Fruit fly (Drosophila melanogaster) whole organism, embryonic: Measurements from ENCODE around the gene bumpel.

Source experiments
- CG10147 ChIP-seq: fragments of 200-800 bp; sonication (Bioruptor generic); optimal IDR thresholded peaks from 2 replicates; lab custom pipeline; 2019; ENCODE audit warnings: missing biosample characterization, mild to moderate bottlenecking, missing genetic modification characterization, moderate library complexity
- CG11456 ChIP-seq: fragments of 200-800 bp; sonication (Bioruptor generic); IDR thresholded peaks from 3 replicates; pipeline ENCODE4 v1.3.6; 2022; ENCODE audit warnings: missing biosample characterization, missing genetic modification characterization
- CG13123 ChIP-seq: fragments of 200-800 bp; sonication (Bioruptor generic); optimal IDR thresholded peaks from 2 replicates; lab custom pipeline; 2016; ENCODE audit warnings: missing biosample characterization, missing genetic modification characterization
- CG13894 ChIP-seq: fragments of 200-800 bp; sonication (Bioruptor generic); optimal IDR thresholded peaks from 3 replicates; lab custom pipeline; 2018; ENCODE audit warnings: missing biosample characterization, mild to moderate bottlenecking, missing genetic modification characterization, moderate library complexity
- CG14667 ChIP-seq: fragments of 200-800 bp; sonication (Bioruptor generic); IDR thresholded peaks from 2 replicates; pipeline ENCODE4 v1.3.6; 2022; ENCODE audit warnings: missing biosample characterization, missing genetic modification characterization
- CG15601 ChIP-seq: fragments of 200-800 bp; sonication (Bioruptor generic); optimal IDR thresholded peaks from 3 replicates; lab custom pipeline; 2019; ENCODE audit warnings: missing biosample characterization, mild to moderate bottlenecking, missing genetic modification characterization, moderate library complexity
- CG17361 ChIP-seq: fragments of 200-800 bp; sonication (Bioruptor generic); IDR thresholded peaks from 3 replicates; pipeline ENCODE4 v1.3.6; 2022; ENCODE audit warnings: missing biosample characterization, missing genetic modification characterization
- CG2678 ChIP-seq: fragments of 200-800 bp; sonication (Bioruptor generic); optimal IDR thresholded peaks from 3 replicates; lab custom pipeline; 2019; ENCODE audit warnings: missing biosample characterization, mild to moderate bottlenecking, missing genetic modification characterization, moderate library complexity
- CG2889 ChIP-seq: fragments of 200-800 bp; sonication (Bioruptor generic); IDR thresholded peaks from 3 replicates; pipeline ENCODE4 v1.3.6; 2022; ENCODE audit warnings: missing biosample characterization, missing genetic modification characterization
- CG30431 ChIP-seq: fragments of 200-800 bp; sonication (Bioruptor generic); optimal IDR thresholded peaks from 2 replicates; lab custom pipeline; 2017; ENCODE audit warnings: missing biosample characterization, missing genetic modification characterization
- CG33557 ChIP-seq: fragments of 200-800 bp; sonication (Bioruptor generic); optimal IDR thresholded peaks from 2 replicates; lab custom pipeline; 2019; ENCODE audit warnings: missing biosample characterization, mild to moderate bottlenecking, missing genetic modification characterization, moderate library complexity
- CG34224 ChIP-seq: fragments of 200-800 bp; sonication (Bioruptor generic); IDR thresholded peaks from 3 replicates; pipeline ENCODE4 v1.3.6; 2022; ENCODE audit warnings: missing biosample characterization, missing genetic modification characterization; ENCODE audit not compliant: partially characterized antibody
- CG4282 ChIP-seq: fragments of 200-800 bp; sonication (Bioruptor generic); optimal IDR thresholded peaks from 2 replicates; lab custom pipeline; 2016; ENCODE audit warnings: missing biosample characterization, missing genetic modification characterization
- CG4404 ChIP-seq: fragments of 200-800 bp; sonication (Bioruptor generic); IDR thresholded peaks from 2 replicates; pipeline ENCODE4 v1.3.6; 2022; ENCODE audit warnings: missing biosample characterization, missing genetic modification characterization
- CG4707 ChIP-seq: fragments of 200-800 bp; sonication (Bioruptor generic); optimal IDR thresholded peaks from 2 replicates; lab custom pipeline; 2018; ENCODE audit warnings: missing biosample characterization, mild to moderate bottlenecking, missing genetic modification characterization, moderate library complexity
- CG6683 ChIP-seq: fragments of 200-800 bp; sonication (Bioruptor generic); optimal IDR thresholded peaks from 2 replicates; lab custom pipeline; 2017; ENCODE audit warnings: missing biosample characterization, mild to moderate bottlenecking, missing genetic modification characterization, missing genetic modification reagents
- CG7271 ChIP-seq: fragments of 200-800 bp; sonication (Bioruptor generic); optimal IDR thresholded peaks from 2 replicates; lab custom pipeline; 2018; ENCODE audit warnings: missing biosample characterization, mild to moderate bottlenecking, missing genetic modification characterization, moderate library complexity
- CG7928 ChIP-seq: fragments of 200-800 bp; sonication (Bioruptor generic); optimal IDR thresholded peaks from 2 replicates; lab custom pipeline; 2017; ENCODE audit warnings: missing biosample characterization, mild to moderate bottlenecking, missing genetic modification characterization
- CG8089 ChIP-seq: fragments of 200-800 bp; sonication (Bioruptor generic); optimal IDR thresholded peaks from 3 replicates; lab custom pipeline; 2016; ENCODE audit warnings: missing biosample characterization, missing genetic modification characterization
- CG9215 ChIP-seq: fragments of 200-800 bp; sonication (Bioruptor generic); IDR thresholded peaks from 2 replicates; pipeline ENCODE4 v1.3.6; 2022; ENCODE audit warnings: missing biosample characterization, missing genetic modification characterization
- CG9817 ChIP-seq: fragments of 200-800 bp; sonication (Bioruptor generic); optimal IDR thresholded peaks from 2 replicates; lab custom pipeline; 2018; ENCODE audit warnings: missing biosample characterization, mild to moderate bottlenecking, missing genetic modification characterization, moderate library complexity
- ERR ChIP-seq: fragments of 200-800 bp; sonication (Bioruptor generic); optimal IDR thresholded peaks from 2 replicates; lab custom pipeline; 2016; ENCODE audit warnings: missing biosample characterization, missing genetic modification characterization
- Hmx ChIP-seq: fragments of 200-800 bp; sonication (Bioruptor generic); optimal IDR thresholded peaks from 2 replicates; lab custom pipeline; 2016; ENCODE audit warnings: missing biosample characterization, missing genetic modification characterization
- Hr78 ChIP-seq, 2 experiments: fragments of 200-800 bp in 1 of 2; fragments of >200 bp in 1 of 2; sonication (Bioruptor generic) in 1 of 2; optimal IDR thresholded peaks; 2 replicates each; lab custom pipeline; 2017 to 2019; ENCODE audit warnings: missing biosample characterization in 2 of 2, missing genetic modification characterization in 2 of 2, mild to moderate bottlenecking in 1 of 2, moderate library complexity in 1 of 2
- Neu2 ChIP-seq: fragments of 200-800 bp; sonication (Bioruptor generic); optimal IDR thresholded peaks from 3 replicates; lab custom pipeline; 2016; ENCODE audit warnings: missing biosample characterization, missing genetic modification characterization, borderline replicate concordance
- Poxn ChIP-seq: fragments of 200-800 bp; sonication (Bioruptor generic); IDR thresholded peaks from 2 replicates; pipeline ENCODE4 v1.3.6; 2022; ENCODE audit warnings: missing biosample characterization, missing genetic modification characterization
- Sin3A ChIP-seq: fragments of >200 bp; optimal IDR thresholded peaks from 2 replicates; lab custom pipeline; 2018
- Spps ChIP-seq: fragments of 200-800 bp; sonication (Bioruptor generic); optimal IDR thresholded peaks from 2 replicates; lab custom pipeline; 2018; ENCODE audit warnings: missing biosample characterization, mild to moderate bottlenecking, missing genetic modification characterization
- Ssrp ChIP-seq: fragments of 200-800 bp; sonication (Bioruptor generic); optimal IDR thresholded peaks from 2 replicates; lab custom pipeline; 2018; ENCODE audit warnings: missing biosample characterization, mild to moderate bottlenecking, missing genetic modification characterization, moderate library complexity
- ac ChIP-seq: fragments of 200-800 bp; sonication (Bioruptor generic); optimal IDR thresholded peaks from 3 replicates; lab custom pipeline; 2017; ENCODE audit warnings: missing biosample characterization, mild to moderate bottlenecking, missing genetic modification characterization
- cas ChIP-seq: fragments of 200-800 bp; sonication (Bioruptor generic); IDR thresholded peaks from 2 replicates; pipeline ENCODE4 v1.3.6; 2022; ENCODE audit warnings: missing biosample characterization, missing genetic modification characterization
- caup ChIP-seq: fragments of 200-800 bp; sonication (Bioruptor generic); optimal IDR thresholded peaks from 3 replicates; lab custom pipeline; 2017; ENCODE audit warnings: missing biosample characterization, mild to moderate bottlenecking, missing genetic modification characterization, moderate library complexity; ENCODE audit not compliant: severe bottlenecking
- danr ChIP-seq: fragments of 200-800 bp; sonication (Bioruptor generic); IDR thresholded peaks from 2 replicates; pipeline ENCODE4 v1.3.6; 2022; ENCODE audit warnings: missing biosample characterization, missing genetic modification characterization
- dysf ChIP-seq: fragments of 200-800 bp; sonication (Bioruptor generic); IDR thresholded peaks from 3 replicates; pipeline ENCODE4 v1.3.6; 2022; ENCODE audit warnings: missing biosample characterization, missing genetic modification characterization
- emc ChIP-seq: fragments of 200-800 bp; sonication (Bioruptor generic); optimal IDR thresholded peaks from 2 replicates; lab custom pipeline; 2016; ENCODE audit warnings: missing biosample characterization, missing genetic modification characterization
- en ChIP-seq: fragments of 200-800 bp; sonication (Bioruptor generic); optimal IDR thresholded peaks from 2 replicates; lab custom pipeline; 2016; ENCODE audit warnings: missing biosample characterization, missing genetic modification characterization
- exex ChIP-seq: fragments of 200-800 bp; sonication (Bioruptor generic); optimal IDR thresholded peaks from 4 replicates; lab custom pipeline; 2018; ENCODE audit warnings: missing biosample characterization, mild to moderate bottlenecking, missing genetic modification characterization, moderate library complexity
- gro ChIP-seq: fragments of 200-800 bp; sonication (Bioruptor generic); optimal IDR thresholded peaks from 2 replicates; lab custom pipeline; 2016; ENCODE audit warnings: missing biosample characterization, missing genetic modification characterization
- her ChIP-seq: fragments of 200-800 bp; sonication (Bioruptor generic); optimal IDR thresholded peaks from 2 replicates; lab custom pipeline; 2016; ENCODE audit warnings: missing biosample characterization, missing genetic modification characterization
- mirr ChIP-seq: fragments of 200-800 bp; sonication (Bioruptor generic); optimal IDR thresholded peaks from 3 replicates; lab custom pipeline; 2018; ENCODE audit warnings: missing biosample characterization, mild to moderate bottlenecking, missing genetic modification characterization
- pb ChIP-seq: fragments of 200-800 bp; sonication (Bioruptor generic); optimal IDR thresholded peaks from 3 replicates; lab custom pipeline; 2016; ENCODE audit warnings: missing biosample characterization, missing genetic modification characterization
- psq ChIP-seq: fragments of 200-800 bp; sonication (Bioruptor generic); optimal IDR thresholded peaks from 2 replicates; lab custom pipeline; 2017; ENCODE audit warnings: missing biosample characterization, missing genetic modification characterization
- rib ChIP-seq: fragments of 200-800 bp; sonication (Bioruptor generic); IDR thresholded peaks from 2 replicates; pipeline ENCODE4 v1.3.6; 2022; ENCODE audit warnings: missing biosample characterization, missing genetic modification characterization
- ro ChIP-seq: fragments of 200-800 bp; sonication (Bioruptor generic); IDR thresholded peaks from 2 replicates; pipeline ENCODE4 v1.3.6; 2022; ENCODE audit warnings: missing biosample characterization, missing genetic modification characterization
- schlank ChIP-seq: fragments of 200-800 bp; sonication (Bioruptor generic); optimal IDR thresholded peaks from 2 replicates; lab custom pipeline; 2018; ENCODE audit warnings: missing biosample characterization, mild to moderate bottlenecking, missing genetic modification characterization
- so ChIP-seq: fragments of 200-800 bp; sonication (Bioruptor generic); IDR thresholded peaks from 3 replicates; pipeline ENCODE4 v1.3.6; 2022; ENCODE audit warnings: missing biosample characterization, missing genetic modification characterization
- tin ChIP-seq: fragments of 200-800 bp; sonication (Bioruptor generic); optimal IDR thresholded peaks from 3 replicates; lab custom pipeline; 2016; ENCODE audit warnings: missing biosample characterization, missing genetic modification characterization
- wdn ChIP-seq: fragments of 200-800 bp; sonication (Bioruptor generic); IDR thresholded peaks from 2 replicates; pipeline ENCODE4 v1.3.6; 2022; ENCODE audit warnings: missing biosample characterization, missing genetic modification characterization
- zen ChIP-seq: fragments of 200-800 bp; sonication (Bioruptor generic); optimal IDR thresholded peaks from 3 replicates; lab custom pipeline; 2018; ENCODE audit warnings: missing biosample characterization, mild to moderate bottlenecking, missing genetic modification characterization, moderate library complexity

The bumpel gene

DNA sequence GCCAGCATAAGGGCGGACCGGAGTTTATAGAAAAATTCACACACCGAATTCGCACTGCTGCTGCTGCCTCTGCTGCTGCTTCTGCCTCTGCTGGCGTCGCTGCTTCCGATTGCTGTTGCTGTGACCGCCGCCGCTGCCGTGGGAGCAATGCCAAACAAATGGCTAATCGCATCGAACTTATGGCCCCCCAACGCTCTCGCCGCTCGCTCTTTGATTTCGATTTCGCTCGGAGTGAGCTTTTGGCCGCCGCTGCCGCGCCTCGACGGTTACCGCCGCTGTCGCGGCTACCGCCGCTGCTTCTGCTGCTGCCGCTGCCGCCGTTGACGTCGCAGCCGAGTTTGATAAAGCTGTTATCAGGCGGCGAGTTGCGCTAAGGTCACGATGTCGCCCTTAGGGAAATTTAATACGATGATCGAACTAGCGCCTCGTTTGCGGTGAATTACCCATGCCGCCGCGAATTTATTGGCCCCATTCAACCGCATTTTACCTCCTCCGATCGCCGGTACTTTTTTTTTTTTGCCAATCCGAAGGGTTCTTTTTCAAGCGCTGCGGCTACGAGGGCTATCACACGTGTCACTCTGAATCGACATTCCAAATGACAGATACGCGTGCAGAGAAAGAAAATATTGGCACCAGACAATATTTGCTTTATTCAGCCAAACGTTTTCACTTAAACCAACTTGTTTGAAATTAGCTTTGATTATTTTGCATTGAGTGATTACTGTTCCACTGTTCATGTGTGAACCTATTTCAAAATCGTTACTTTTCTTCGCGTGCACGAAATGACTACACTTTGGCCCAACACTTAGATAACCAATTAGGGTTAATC, 39.8 kb upstream of the bumpel start (continued):
- TF ChIP-seq Poxn (GFP tag; lab: Robert Waterston, UW) (0 out of 2 replicates have a peak, but pooled peaks have one; percentile 45), CG17361 (GFP tag; lab: Robert Waterston, UW) (peak; percentile 59; the same call in 1 of the 3 replicates), caup (GFP tag; lab: Kevin White, UChicago) (peak; percentile 74), psq (GFP tag; lab: Kevin White, UChicago) (no peak), Sin3A (lab: Kevin White, UChicago) (no peak), Neu2 (peak; percentile 41), CG9215 (GFP tag; lab: Robert Waterston, UW) (peak; percentile 78), Spps (no peak), CG4707 (GFP tag; lab: Kevin White, UChicago) (no peak), rib (GFP tag; lab: Robert Waterston, UW) (peak; percentile 63; the same call in 1 of the 2 replicates), CG13123 (GFP tag; lab: Kevin White, UChicago) (no peak), so (GFP tag; lab: Robert Waterston, UW) (peak; percentile 77; the same call in 2 of the 3 replicates), zen (peak; percentile 27), CG4404 (GFP tag; lab: Robert Waterston, UW) (peak; percentile 46; the same call in 1 of the 2 replicates), Hmx (GFP tag; lab: Kevin White, UChicago) (no peak), CG10147 (peak; percentile 8), tin (GFP tag; lab: Kevin White, UChicago) (peak; percentile 38), cas (GFP tag; lab: Robert Waterston, UW) (peak; percentile 62; the same call in 1 of the 2 replicates), CG8089 (no peak), CG30431 (GFP tag; lab: Kevin White, UChicago) (peak; percentile 55), CG2678 (tag; lab: Kevin White, UChicago) (peak; percentile 79), CG33557 (GFP tag; lab: Kevin White, UChicago) (no peak), CG4282 (GFP tag; lab: Kevin White, UChicago) (no peak), CG6683 (GFP tag; lab: Kevin White, UChicago) (peak; percentile 21), dysf (GFP tag; lab: Robert Waterston, UW) (peak; percentile 89), CG2889 (GFP tag; lab: Robert Waterston, UW) (peak; percentile 82; the same call in 2 of the 3 replicates), mirr (GFP tag; lab: Kevin White, UChicago) (peak; percentile 26), CG15601 (tag; lab: Kevin White, UChicago) (no peak), CG13894 (tag; lab: Kevin White, UChicago) (peak; percentile 21), CG7271 (no peak), exex (tag; lab: Kevin White, UChicago) (peak; percentile 81), CG11456 (peak; percentile 89), CG7928 (GFP tag; lab: Kevin White, UChicago) (peak; percentile 29), ro (GFP tag; lab: Robert Waterston, UW) (0 out of 2 replicates have a peak, but pooled peaks have one; percentile 49), CG34224 (GFP tag; lab: Robert Waterston, UW) (no peak), her (peak; percentile 57), gro (GFP tag; lab: Kevin White, UChicago) (peak; percentile 71), schlank (tag; lab: Kevin White, UChicago) (peak; percentile 43), Hr78 (GFP tag; optimal IDR thresholded peaks at IDR 0.05; lab: Kevin White, UChicago) (peak in 1 of 2 experiments; percentile 60), CG9817 (tag; lab: Kevin White, UChicago) (peak; percentile 59), emc (GFP tag; lab: Kevin White, UChicago) (peak; percentile 53), CG14667 (GFP tag; lab: Robert Waterston, UW) (peak; percentile 82), ERR (GFP tag; lab: Kevin White, UChicago) (peak; percentile 38), ac (no peak), danr (GFP tag; lab: Robert Waterston, UW) (peak; percentile 58; the same call in 1 of the 2 replicates), wdn (peak; percentile 54; the same call in 1 of the 2 replicates), Ssrp (tag; lab: Kevin White, UChicago) (peak; percentile 44), en (no peak), pb (GFP tag; lab: Kevin White, UChicago) (peak; percentile 44)
